Fruit fly (Drosophila melanogaster): Measurements from ENCODE around the gene promL.

Gene promL

DNA sequence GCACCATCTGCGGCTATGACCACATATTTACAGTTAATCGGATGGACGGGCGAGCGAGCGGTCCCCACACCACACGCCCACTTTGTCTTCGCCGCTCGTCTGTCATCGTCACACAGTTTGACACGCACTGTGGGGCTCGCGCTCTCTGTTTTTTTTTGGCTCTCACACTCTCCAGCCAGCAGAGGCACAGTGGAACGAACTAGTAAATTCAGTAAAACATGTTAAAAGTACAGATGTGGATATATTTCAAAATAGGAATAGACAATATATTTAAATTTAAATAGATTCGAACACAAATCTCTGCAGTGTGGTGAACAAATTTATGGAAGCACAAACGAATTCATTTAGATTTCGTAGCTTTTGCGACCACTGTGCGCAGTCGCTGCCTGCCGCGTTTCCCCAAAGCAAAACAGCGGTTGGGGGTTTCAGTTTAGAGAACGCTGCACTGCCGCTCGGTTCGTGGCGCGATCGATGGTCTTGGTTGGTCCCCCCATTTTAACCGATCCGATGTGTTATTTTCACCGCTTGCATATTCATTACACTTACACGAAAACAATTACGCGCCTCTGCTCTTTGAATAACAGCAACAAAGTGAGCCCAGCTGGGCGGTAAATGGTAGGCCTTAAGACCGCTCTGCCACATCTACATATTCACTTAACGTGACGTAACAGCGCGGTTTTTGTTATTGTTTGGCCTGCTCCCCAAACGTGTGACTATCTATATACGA is 46.2 kb downstream of the promL start (continued):
- peak; percentile 79 for TF ChIP-seq crol (GFP tag; IDR thresholded peaks at IDR 0.05)
- peak; percentile 82 for TF ChIP-seq CG7928 (GFP tag; optimal IDR thresholded peaks at IDR 0.05)
- TF ChIP-seq ranshi (GFP tag; IDR thresholded peaks at IDR 0.05) = peak; percentile 99
- TF ChIP-seq CG17328 (GFP tag; IDR thresholded peaks at IDR 0.05) = peak; percentile 99
- peak; percentile 95 for TF ChIP-seq nom (GFP tag; optimal IDR thresholded peaks at IDR 0.05)
- peak; percentile 99 for TF ChIP-seq CG3847 (GFP tag; IDR thresholded peaks at IDR 0.05)
- peak; percentile 94 for TF ChIP-seq Hmx (GFP tag; optimal IDR thresholded peaks at IDR 0.05)
- peak; percentile 98 for TF ChIP-seq dmrt99B (tag; optimal IDR thresholded peaks at IDR 0.05)
- TF ChIP-seq CG31224 (GFP tag; IDR thresholded peaks at IDR 0.05) = peak; percentile 95
- TF ChIP-seq CG17568 (GFP tag; optimal IDR thresholded peaks at IDR 0.05) = peak; percentile 98
- peak; percentile 95 for TF ChIP-seq ERR (GFP tag; optimal IDR thresholded peaks at IDR 0.05)
- TF ChIP-seq bowl (GFP tag; IDR thresholded peaks at IDR 0.05) = peak; percentile 97
- TF ChIP-seq Dip2 (GFP tag; IDR thresholded peaks at IDR 0.05) = peak; percentile 72
- no peak for TF ChIP-seq h (optimal IDR thresholded peaks at IDR 0.05)
- peak; percentile 66 for TF ChIP-seq Neu2 (GFP tag; optimal IDR thresholded peaks at IDR 0.05; ENCODE audit: borderline replicate concordance)
- TF ChIP-seq vvl (GFP tag; IDR thresholded peaks at IDR 0.05) = peak; percentile 99
- peak; percentile 98 for TF ChIP-seq ttk (GFP tag; IDR thresholded peaks at IDR 0.05)
- TF ChIP-seq fru (optimal IDR thresholded peaks at IDR 0.05) = no peak
- peak; percentile 99 for TF ChIP-seq CG12071 (GFP tag; optimal IDR thresholded peaks at IDR 0.05)
- peak; percentile 99 for TF ChIP-seq Ada2b (GFP tag; IDR thresholded peaks at IDR 0.05)
- no peak for TF ChIP-seq Hr39 (optimal IDR thresholded peaks at IDR 0.05)
- TF ChIP-seq ind (GFP tag; optimal IDR thresholded peaks at IDR 0.05) = peak; percentile 99
- TF ChIP-seq CG7357 (GFP tag; IDR thresholded peaks at IDR 0.05) = peak; percentile 94
- TF ChIP-seq CG11456 (GFP tag; IDR thresholded peaks at IDR 0.05) = peak; percentile 98
- peak; percentile 90 for TF ChIP-seq Deaf1 (tag; optimal IDR thresholded peaks at IDR 0.05)
- peak; percentile 99 for TF ChIP-seq CG34376 (GFP tag; optimal IDR thresholded peaks at IDR 0.05)
- TF ChIP-seq CG6813 (GFP tag; optimal IDR thresholded peaks at IDR 0.05) = peak; percentile 99
- peak; percentile 96 for TF ChIP-seq Side (GFP tag; optimal IDR thresholded peaks at IDR 0.05)
- TF ChIP-seq PHDP (tag; optimal IDR thresholded peaks at IDR 0.05) = peak; percentile 99
- peak; percentile 95 for TF ChIP-seq trh (GFP tag; optimal IDR thresholded peaks at IDR 0.05)
- TF ChIP-seq Doc3 (GFP tag; IDR thresholded peaks at IDR 0.05; ENCODE audit: partially characterized antibody) = peak; percentile 66; the same call in 2 of the 3 replicates
- TF ChIP-seq caup (GFP tag; optimal IDR thresholded peaks at IDR 0.05; ENCODE audit: severe bottlenecking) = peak; percentile 98
- TF ChIP-seq emc (GFP tag; optimal IDR thresholded peaks at IDR 0.05) = peak; percentile 91
- peak; percentile 45 for TF ChIP-seq pros (GFP tag; optimal IDR thresholded peaks at IDR 0.05)
- TF ChIP-seq CG10543 (GFP tag; optimal IDR thresholded peaks at IDR 0.05) = peak; percentile 99
- TF ChIP-seq CG13424 (tag; optimal IDR thresholded peaks at IDR 0.05) = peak; percentile 98
- TF ChIP-seq CG30020 (tag; optimal IDR thresholded peaks at IDR 0.05) = peak; percentile 80
- peak; percentile 99 for TF ChIP-seq CrebB (tag; optimal IDR thresholded peaks at IDR 0.05)
- TF ChIP-seq CG10979 (tag; optimal IDR thresholded peaks at IDR 0.05) = peak; percentile 98
- peak; percentile 85 for TF ChIP-seq tna (GFP tag; IDR thresholded peaks at IDR 0.05; ENCODE audit: partially characterized antibody)
- peak; percentile 99 for TF ChIP-seq gem (tag; optimal IDR thresholded peaks at IDR 0.05)
- peak; percentile 94 for TF ChIP-seq CG11696 (GFP tag; IDR thresholded peaks at IDR 0.05)
- TF ChIP-seq Mad (GFP tag; optimal IDR thresholded peaks at IDR 0.05) = peak; percentile 98
- peak; percentile 98 for TF ChIP-seq salm (tag; optimal IDR thresholded peaks at IDR 0.05)
- TF ChIP-seq CG17186 (GFP tag; optimal IDR thresholded peaks at IDR 0.05) = peak; percentile 86
- no peak for TF ChIP-seq lov (optimal IDR thresholded peaks at IDR 0.05)
- peak; percentile 97 for TF ChIP-seq lov (GFP tag; IDR thresholded peaks at IDR 0.05)
- peak; percentile 97 for TF ChIP-seq HLH54F (GFP tag; optimal IDR thresholded peaks at IDR 0.05)
- TF ChIP-seq ftz-f1 (GFP tag; optimal IDR thresholded peaks at IDR 0.05) = peak; percentile 94
- peak; percentile 93 for TF ChIP-seq sd (tag; optimal IDR thresholded peaks at IDR 0.05)
